Worm (Caenorhabditis elegans) whole organism, L3 larva: ENCODE measurements around the gene mrp-7.

Source experiments
- R02D3.7 ChIP-seq: fragments of 150-350 bp; optimal IDR thresholded peaks from 2 replicates; lab custom pipeline; 2014; ENCODE audit warnings: missing biosample characterization, missing genetic modification characterization
- ZK546.5 ChIP-seq: sonication (generic microtip); optimal IDR thresholded peaks from 2 replicates; lab custom pipeline; 2017; ENCODE audit warnings: missing biosample characterization, missing genetic modification characterization
- aly-2 ChIP-seq: fragments of 150-350 bp; optimal IDR thresholded peaks from 2 replicates; lab custom pipeline; 2014; ENCODE audit warnings: missing biosample characterization, missing genetic modification characterization
- ama-1 ChIP-seq: fragments of 150-350 bp; optimal IDR thresholded peaks from 2 replicates; lab custom pipeline; 2018
- ceh-16 ChIP-seq: sonication (generic microtip); optimal IDR thresholded peaks from 2 replicates; lab custom pipeline; 2017; ENCODE audit warnings: missing biosample characterization, missing genetic modification characterization
- ceh-28 ChIP-seq: fragments of 150-350 bp; optimal IDR thresholded peaks from 2 replicates; lab custom pipeline; 2014; ENCODE audit warnings: missing biosample characterization, missing genetic modification reagents, missing genetic modification characterization
- fkh-10 ChIP-seq: sonication (generic microtip); optimal IDR thresholded peaks from 2 replicates; lab custom pipeline; 2017; ENCODE audit warnings: missing biosample characterization, missing genetic modification reagents, missing genetic modification characterization
- fkh-2 ChIP-seq: fragments of 150-350 bp; optimal IDR thresholded peaks from 2 replicates; lab custom pipeline; 2014; ENCODE audit warnings: missing biosample characterization, missing genetic modification reagents, missing genetic modification characterization
- fos-1 ChIP-seq: fragments of 150-350 bp; optimal IDR thresholded peaks from 2 replicates; lab custom pipeline; 2014; ENCODE audit warnings: missing biosample characterization, missing genetic modification characterization
- hmg-11 ChIP-seq: sonication (generic microtip); optimal IDR thresholded peaks from 2 replicates; lab custom pipeline; 2016; ENCODE audit warnings: missing genetic modification characterization, missing compliant biosample characterization
- lin-15B ChIP-seq: fragments of 150-350 bp; optimal IDR thresholded peaks from 2 replicates; lab custom pipeline; 2014; ENCODE audit warnings: missing biosample characterization, missing genetic modification characterization
- lsy-12 ChIP-seq: sonication (generic microtip); optimal IDR thresholded peaks from 2 replicates; lab custom pipeline; 2016; ENCODE audit warnings: mild to moderate bottlenecking, missing genetic modification characterization, missing compliant biosample characterization
- mdl-1 ChIP-seq: fragments of 150-350 bp; optimal IDR thresholded peaks from 2 replicates; lab custom pipeline; 2014; ENCODE audit warnings: missing biosample characterization, missing genetic modification characterization
- mml-1 ChIP-seq: fragments of 150-350 bp; sonication (generic microtip); optimal IDR thresholded peaks from 3 replicates; lab custom pipeline; 2014; ENCODE audit warnings: missing biosample characterization, missing genetic modification characterization
- nfya-1 ChIP-seq: sonication (generic microtip); optimal IDR thresholded peaks from 2 replicates; lab custom pipeline; 2017; ENCODE audit warnings: missing genetic modification characterization, mild to moderate bottlenecking, missing compliant biosample characterization, antibody characterized with exemption, moderate library complexity; ENCODE audit not compliant: insufficient read depth
- nhr-23 ChIP-seq: fragments of 150-350 bp; optimal IDR thresholded peaks from 2 replicates; lab custom pipeline; 2014; ENCODE audit warnings: missing biosample characterization, missing genetic modification reagents, missing genetic modification characterization
- nhr-237 ChIP-seq: fragments of 150-350 bp; optimal IDR thresholded peaks from 2 replicates; lab custom pipeline; 2014; ENCODE audit warnings: missing biosample characterization, missing genetic modification characterization
- nhr-25 ChIP-seq: sonication (generic microtip); optimal IDR thresholded peaks from 2 replicates; lab custom pipeline; 2017; ENCODE audit warnings: missing biosample characterization, missing genetic modification characterization
- nhr-28 ChIP-seq: fragments of 150-350 bp; optimal IDR thresholded peaks from 2 replicates; lab custom pipeline; 2014; ENCODE audit warnings: missing biosample characterization, missing genetic modification characterization
- nhr-43 ChIP-seq: sonication (generic microtip); optimal IDR thresholded peaks from 2 replicates; lab custom pipeline; 2016; ENCODE audit warnings: mild to moderate bottlenecking, missing genetic modification characterization, missing compliant biosample characterization; ENCODE audit not compliant: poor library complexity, severe bottlenecking
- nhr-67 ChIP-seq: fragments of 150-350 bp; optimal IDR thresholded peaks from 2 replicates; lab custom pipeline; 2014; ENCODE audit warnings: missing biosample characterization, missing genetic modification characterization
- nhr-77 ChIP-seq: fragments of 150-350 bp; optimal IDR thresholded peaks from 2 replicates; lab custom pipeline; 2014; ENCODE audit warnings: missing biosample characterization, missing genetic modification characterization
- pha-4 ChIP-seq: fragments of 150-350 bp; optimal IDR thresholded peaks from 2 replicates; lab custom pipeline; 2014; ENCODE audit warnings: missing biosample characterization, missing genetic modification reagents, missing genetic modification characterization
- sea-2 ChIP-seq: fragments of 150-350 bp; sonication (generic microtip); optimal IDR thresholded peaks from 4 replicates; lab custom pipeline; 2014; ENCODE audit warnings: missing biosample characterization, missing genetic modification reagents, missing genetic modification characterization
- snpc-4 ChIP-seq: fragments of 150-350 bp; optimal IDR thresholded peaks from 2 replicates; lab custom pipeline; 2014; ENCODE audit warnings: missing biosample characterization, missing genetic modification characterization
- zag-1 ChIP-seq: fragments of 150-350 bp; optimal IDR thresholded peaks from 2 replicates; lab custom pipeline; 2014; ENCODE audit warnings: missing biosample characterization, missing genetic modification characterization
- ztf-11 ChIP-seq: fragments of 150-350 bp; optimal IDR thresholded peaks from 2 replicates; lab custom pipeline; 2014; ENCODE audit warnings: missing biosample characterization, missing genetic modification characterization
- ztf-4 ChIP-seq: fragments of 150-350 bp; optimal IDR thresholded peaks from 2 replicates; lab custom pipeline; 2014; ENCODE audit warnings: missing biosample characterization, missing genetic modification characterization

Gene mrp-7

ce11 chrV:19741034-19741433 is 66.4 kb downstream of the mrp-7 start, which contains the start of gene W04E12.2:
Gene W04E12.2 (minus strand): TSS chrV:19741134.
- TF ChIP-seq nhr-28 (tag; lab: Kevin White, UChicago): no peak
- no peak for TF ChIP-seq mml-1 (tag; lab: Kevin White, UChicago)
- no peak for TF ChIP-seq mdl-1 (tag; lab: Kevin White, UChicago)
- TF ChIP-seq nhr-77: no peak
- no peak for TF ChIP-seq ceh-16 (tag; lab: Kevin White, UChicago)
- no peak for TF ChIP-seq ZK546.5 (tag; lab: Kevin White, UChicago)
- no peak for TF ChIP-seq nhr-237 (tag; lab: Kevin White, UChicago)
- TF ChIP-seq fkh-10 (GFP tag; lab: Kevin White, UChicago): no peak
- TF ChIP-seq hmg-11: no peak
- no peak for TF ChIP-seq lin-15B
- no peak for TF ChIP-seq ztf-4 (tag; lab: Kevin White, UChicago)
- TF ChIP-seq R02D3.7 (tag; lab: Kevin White, UChicago): no peak
- no peak for TF ChIP-seq fkh-2 (tag; lab: Kevin White, UChicago)
- no peak for TF ChIP-seq ztf-11 (tag; lab: Kevin White, UChicago)
- no peak for TF ChIP-seq pha-4
- TF ChIP-seq ama-1 (lab: Kevin White, UChicago): no peak
- TF ChIP-seq nhr-67: no peak
- TF ChIP-seq sea-2: no peak
- TF ChIP-seq, all 47 proteins: peak for 0

- no peak for TF ChIP-seq ceh-16 (tag; lab: Kevin White, UChicago)
- TF ChIP-seq nhr-25 (tag; lab: Kevin White, UChicago): no peak
- TF ChIP-seq aly-2 (tag; lab: Kevin White, UChicago): no peak
- TF ChIP-seq nhr-237 (tag; lab: Kevin White, UChicago): no peak
- no peak for TF ChIP-seq lsy-12 (tag; lab: Kevin White, UChicago)
- TF ChIP-seq ztf-11 (tag; lab: Kevin White, UChicago): no peak
- TF ChIP-seq nhr-43 (tag; lab: Kevin White, UChicago): no peak
- no peak for TF ChIP-seq fos-1 (tag; lab: Kevin White, UChicago)
- no peak for TF ChIP-seq nfya-1 (tag; lab: Kevin White, UChicago)
- no peak for TF ChIP-seq ceh-28 (tag; lab: Kevin White, UChicago)
- no peak for TF ChIP-seq zag-1 (tag; lab: Kevin White, UChicago)
- TF ChIP-seq nhr-23 (tag; lab: Kevin White, UChicago): no peak
- no peak for TF ChIP-seq snpc-4 (tag; lab: Kevin White, UChicago)
These were observed 67.0 kb downstream of the mrp-7 start, which contains the start of gene W04E12.3 for ce11 chrV:19741651-19742050. Gene W04E12.3 (plus strand): TSS chrV:19741951.
